Worm (Caenorhabditis elegans): ENCODE results near the gene B0432.14.

B0432.14 gene

ce11 chrII:247736-248135 is 16.4 kb upstream of the B0432.14 start:
- no peak for TF ChIP-seq ztf-23 (GFP tag; IDR thresholded peaks at IDR 0.05)
- no peak for TF ChIP-seq ref-1 (GFP tag; conservative IDR thresholded peaks at IDR 0.05)
- no peak for TF ChIP-seq T22C8.4 (GFP tag; IDR thresholded peaks at IDR 0.05)
- no peak for TF ChIP-seq cog-1 (tag; optimal IDR thresholded peaks at IDR 0.05)
- TF ChIP-seq tab-1 (GFP tag; IDR thresholded peaks at IDR 0.05): no peak
- TF ChIP-seq med-1 (GFP tag; optimal IDR thresholded peaks at IDR 0.05; ENCODE audit: insufficient read depth): no peak
- no peak for TF ChIP-seq klf-2 (GFP tag; conservative IDR thresholded peaks at IDR 0.05)
- TF ChIP-seq ztf-29 (GFP tag; IDR thresholded peaks at IDR 0.05): no peak
- no peak for TF ChIP-seq flt-1 (GFP tag; IDR thresholded peaks at IDR 0.05)

ce11 chrII:255124-255523 is 9.0 kb upstream of the B0432.14 start:
- peak; percentile 84 for TF ChIP-seq ztf-29 (GFP tag; IDR thresholded peaks at IDR 0.05)
- TF ChIP-seq flt-1 (GFP tag; IDR thresholded peaks at IDR 0.05): peak; percentile 89
- TF ChIP-seq klf-2 (GFP tag; conservative IDR thresholded peaks at IDR 0.05): peak; percentile 58
- peak; percentile 88 for TF ChIP-seq cog-1 (tag; optimal IDR thresholded peaks at IDR 0.05)
- peak; percentile 83 for TF ChIP-seq med-1 (GFP tag; optimal IDR thresholded peaks at IDR 0.05; ENCODE audit: insufficient read depth)
- peak; percentile 55; the same call in 1 of the 2 replicates for TF ChIP-seq ref-1 (GFP tag; conservative IDR thresholded peaks at IDR 0.05)
- TF ChIP-seq ztf-23 (GFP tag; IDR thresholded peaks at IDR 0.05): peak; percentile 87
- TF ChIP-seq T22C8.4 (GFP tag; IDR thresholded peaks at IDR 0.05): peak; percentile 93
- peak; percentile 82 for TF ChIP-seq tab-1 (GFP tag; IDR thresholded peaks at IDR 0.05)

- TF ChIP-seq med-1 (GFP tag; optimal IDR thresholded peaks at IDR 0.05; ENCODE audit: insufficient read depth) (no peak), tab-1 (GFP tag; IDR thresholded peaks at IDR 0.05) (no peak), ztf-29 (GFP tag; IDR thresholded peaks at IDR 0.05) (no peak), ztf-23 (GFP tag; IDR thresholded peaks at IDR 0.05) (no peak)
Measured at ce11 chrII:257519-257918, 6.6 kb upstream of the B0432.14 start, which contains the start of gene cat-2. Gene cat-2, plus strand, starts transcription at chrII:257819.

- no peak for TF ChIP-seq ztf-23 (GFP tag; IDR thresholded peaks at IDR 0.05)
- TF ChIP-seq flt-1 (GFP tag; IDR thresholded peaks at IDR 0.05): no peak
- TF ChIP-seq cog-1 (tag; optimal IDR thresholded peaks at IDR 0.05): no peak
- no peak for TF ChIP-seq tab-1 (GFP tag; IDR thresholded peaks at IDR 0.05)
- no peak for TF ChIP-seq med-1 (GFP tag; optimal IDR thresholded peaks at IDR 0.05; ENCODE audit: insufficient read depth)
- no peak for TF ChIP-seq ztf-29 (GFP tag; IDR thresholded peaks at IDR 0.05)
- no peak for TF ChIP-seq ref-1 (GFP tag; conservative IDR thresholded peaks at IDR 0.05)
- TF ChIP-seq T22C8.4 (GFP tag; IDR thresholded peaks at IDR 0.05): no peak
- no peak for TF ChIP-seq klf-2 (GFP tag; conservative IDR thresholded peaks at IDR 0.05)
Measured at ce11 chrII:263563-263962, 590 bp upstream of the B0432.14 start, which contains the start of gene scc-2. Gene scc-2, minus strand, starts transcription at chrII:263663.

- TF ChIP-seq ztf-29 (GFP tag; IDR thresholded peaks at IDR 0.05) (no peak), cog-1 (tag; optimal IDR thresholded peaks at IDR 0.05) (no peak), klf-2 (GFP tag; conservative IDR thresholded peaks at IDR 0.05) (no peak), tab-1 (GFP tag; IDR thresholded peaks at IDR 0.05) (no peak), T22C8.4 (GFP tag; IDR thresholded peaks at IDR 0.05) (no peak), ztf-23 (GFP tag; IDR thresholded peaks at IDR 0.05) (no peak), flt-1 (GFP tag; IDR thresholded peaks at IDR 0.05) (no peak), ref-1 (GFP tag; conservative IDR thresholded peaks at IDR 0.05) (no peak), med-1 (GFP tag; optimal IDR thresholded peaks at IDR 0.05; ENCODE audit: insufficient read depth) (no peak)
Measured at ce11 chrII:273872-274271, 9.7 kb downstream of the B0432.14 start, which contains the start of gene B0432.7. Gene B0432.7, minus strand, starts transcription at chrII:273972.

- TF ChIP-seq tab-1 (GFP tag; IDR thresholded peaks at IDR 0.05) (no peak), med-1 (GFP tag; optimal IDR thresholded peaks at IDR 0.05; ENCODE audit: insufficient read depth) (no peak), T22C8.4 (GFP tag; IDR thresholded peaks at IDR 0.05) (no peak), cog-1 (tag; optimal IDR thresholded peaks at IDR 0.05) (no peak), ztf-29 (GFP tag; IDR thresholded peaks at IDR 0.05) (no peak), ref-1 (GFP tag; conservative IDR thresholded peaks at IDR 0.05) (no peak), klf-2 (GFP tag; conservative IDR thresholded peaks at IDR 0.05) (no peak), flt-1 (GFP tag; IDR thresholded peaks at IDR 0.05) (no peak), ztf-23 (GFP tag; IDR thresholded peaks at IDR 0.05) (no peak)
Measured at ce11 chrII:278636-279035, 14.5 kb downstream of the B0432.14 start, which contains the start of gene B0432.8. Gene B0432.8, minus strand, starts transcription at chrII:278736.

ce11 chrII:282483-282882 is 18.3 kb downstream of the B0432.14 start, which contains the start of gene trul-1:
Gene trul-1, minus strand, starts transcription at chrII:282583.
- no peak for TF ChIP-seq tab-1 (GFP tag; IDR thresholded peaks at IDR 0.05)
- TF ChIP-seq ztf-23 (GFP tag; IDR thresholded peaks at IDR 0.05): no peak
- TF ChIP-seq flt-1 (GFP tag; IDR thresholded peaks at IDR 0.05): no peak
- no peak for TF ChIP-seq cog-1 (tag; optimal IDR thresholded peaks at IDR 0.05)
- TF ChIP-seq ref-1 (GFP tag; conservative IDR thresholded peaks at IDR 0.05): no peak
- TF ChIP-seq med-1 (GFP tag; optimal IDR thresholded peaks at IDR 0.05; ENCODE audit: insufficient read depth): no peak
- no peak for TF ChIP-seq T22C8.4 (GFP tag; IDR thresholded peaks at IDR 0.05)
- no peak for TF ChIP-seq klf-2 (GFP tag; conservative IDR thresholded peaks at IDR 0.05)
- no peak for TF ChIP-seq ztf-29 (GFP tag; IDR thresholded peaks at IDR 0.05)

- no peak for TF ChIP-seq flt-1 (GFP tag; IDR thresholded peaks at IDR 0.05)
- no peak for TF ChIP-seq tab-1 (GFP tag; IDR thresholded peaks at IDR 0.05)
Measured at ce11 chrII:283594-283993, 19.4 kb downstream of the B0432.14 start, which contains the start of gene B0432.9. Gene B0432.9, minus strand, starts transcription at chrII:283694.

ce11 chrII:285627-286550 is 21.7 kb downstream of the B0432.14 start, which contains the start of gene B0432.10:
Gene B0432.10, minus strand, starts transcription at chrII:286275.
- TF ChIP-seq cog-1 (tag; optimal IDR thresholded peaks at IDR 0.05): peak; percentile 29
- TF ChIP-seq T22C8.4 (GFP tag; IDR thresholded peaks at IDR 0.05): no peak
- TF ChIP-seq ztf-29 (GFP tag; IDR thresholded peaks at IDR 0.05): no peak

ce11 chrII:286551-286724 is 22.3 kb downstream of the B0432.14 start, which contains the start of gene misc-1:
Gene misc-1, plus strand, starts transcription at chrII:286625.
- TF ChIP-seq T22C8.4 (GFP tag; IDR thresholded peaks at IDR 0.05): 0 out of 2 replicates have a peak, but pooled peaks have one; percentile 20
- TF ChIP-seq tab-1 (GFP tag; IDR thresholded peaks at IDR 0.05): no peak
- no peak for TF ChIP-seq ref-1 (GFP tag; conservative IDR thresholded peaks at IDR 0.05)
- no peak for TF ChIP-seq klf-2 (GFP tag; conservative IDR thresholded peaks at IDR 0.05)
